Worm (Caenorhabditis elegans): Measurements from ENCODE around the gene nduv-2.

nduv-2 gene

ce11 chrV:13669170-13669569 lies 43.8 kb upstream of the nduv-2 start (continued):
- TF ChIP-seq hmg-1.2 (GFP tag; IDR thresholded peaks at IDR 0.05) = 0 out of 2 replicates have a peak, but pooled peaks have one; percentile 24
- peak; percentile 87 for TF ChIP-seq hrde-1 (tag; optimal IDR thresholded peaks at IDR 0.05; ENCODE audit: borderline replicate concordance)
- peak; percentile 78 for TF ChIP-seq hsf-1 (GFP tag; IDR thresholded peaks at IDR 0.05)
- 0 out of 2 replicates have a peak, but pooled peaks have one; percentile 42 for TF ChIP-seq Y79H2A.3 (GFP tag; conservative IDR thresholded peaks at IDR 0.05)
- TF ChIP-seq F49E8.2 (tag; optimal IDR thresholded peaks at IDR 0.05; ENCODE audit: insufficient read depth) = peak; percentile 95
- peak; percentile 77 for TF ChIP-seq ekl-4 (GFP tag; IDR thresholded peaks at IDR 0.05)
- no peak for TF ChIP-seq cebp-1 (GFP tag; IDR thresholded peaks at IDR 0.05)
- peak; percentile 44 for TF ChIP-seq cebp-1 (tag; optimal IDR thresholded peaks at IDR 0.05)
- TF ChIP-seq lsl-1 (GFP tag; optimal IDR thresholded peaks at IDR 0.05) = peak; percentile 19
- TF ChIP-seq tlf-1 (GFP tag; optimal IDR thresholded peaks at IDR 0.05) = peak; percentile 15
- no peak for TF ChIP-seq nhr-179 (tag; optimal IDR thresholded peaks at IDR 0.05)
- TF ChIP-seq die-1 (tag; optimal IDR thresholded peaks at IDR 0.05) = peak; percentile 21
- no peak for TF ChIP-seq K12H6.12 (tag; optimal IDR thresholded peaks at IDR 0.05)
- TF ChIP-seq lsy-27 (tag; optimal IDR thresholded peaks at IDR 0.05; ENCODE audit: borderline replicate concordance, insufficient read depth) = no peak
- no peak for TF ChIP-seq F57A8.1 (GFP tag; optimal IDR thresholded peaks at IDR 0.05)
- TF ChIP-seq him-1 (tag; optimal IDR thresholded peaks at IDR 0.05) = peak; percentile 71
- TF ChIP-seq lag-1 (GFP tag; IDR thresholded peaks at IDR 0.05) = no peak
- TF ChIP-seq madf-10 (tag; optimal IDR thresholded peaks at IDR 0.05) = no peak
- TF ChIP-seq chd-7 (tag; optimal IDR thresholded peaks at IDR 0.05) = peak; percentile 28
- peak; percentile 4 for TF ChIP-seq mes-4 (tag; optimal IDR thresholded peaks at IDR 0.05)
- 0 out of 2 replicates have a peak, but pooled peaks have one; percentile 22 for TF ChIP-seq nfyb-1 (GFP tag; IDR thresholded peaks at IDR 0.05)
- no peak for TF ChIP-seq hmg-20 (GFP tag; IDR thresholded peaks at IDR 0.05)
- TF ChIP-seq snpc-1.3 (tag; optimal IDR thresholded peaks at IDR 0.05; ENCODE audit: insufficient read depth) = peak; percentile 10
- peak; percentile 50 for TF ChIP-seq lin-54 (GFP tag; optimal IDR thresholded peaks at IDR 0.05)
- peak; percentile 7 for TF ChIP-seq unc-130 (GFP tag; optimal IDR thresholded peaks at IDR 0.05)
- TF ChIP-seq Y53G8AR.9 (GFP tag; conservative IDR thresholded peaks at IDR 0.05) = peak; percentile 75; the same call in 1 of the 2 replicates
- TF ChIP-seq sea-2 (GFP tag; IDR thresholded peaks at IDR 0.05) = no peak
- TF ChIP-seq ceh-58 (GFP tag; IDR thresholded peaks at IDR 0.05) = 0 out of 2 replicates have a peak, but pooled peaks have one; percentile 12
- no peak for TF ChIP-seq let-526 (GFP tag; IDR thresholded peaks at IDR 0.05)
- no peak for TF ChIP-seq unc-62 (GFP tag; optimal IDR thresholded peaks at IDR 0.05)
- peak; percentile 72 for TF ChIP-seq madf-6 (GFP tag; IDR thresholded peaks at IDR 0.05)
- peak; percentile 59; the same call in 1 of the 2 replicates for TF ChIP-seq ceh-100 (GFP tag; IDR thresholded peaks at IDR 0.05)
- no peak for TF ChIP-seq nfya-1 (tag; optimal IDR thresholded peaks at IDR 0.05; ENCODE audit: borderline replicate concordance, insufficient read depth)

- TF ChIP-seq hlh-12 (tag; optimal IDR thresholded peaks at IDR 0.05) = no peak
- peak; percentile 12; the same call in 1 of the 2 replicates for TF ChIP-seq nfyb-1 (GFP tag; IDR thresholded peaks at IDR 0.05)
- TF ChIP-seq mcd-1 (GFP tag; IDR thresholded peaks at IDR 0.05) = no peak
- TF ChIP-seq nhr-179 (tag; optimal IDR thresholded peaks at IDR 0.05) = no peak
- 0 out of 2 replicates have a peak, but pooled peaks have one; percentile 50 for TF ChIP-seq madf-3 (GFP tag; IDR thresholded peaks at IDR 0.05)
- TF ChIP-seq zfh-2 (GFP tag; conservative IDR thresholded peaks at IDR 0.05) = peak; percentile 90
- peak; percentile 82; the same call in 1 of the 2 replicates for TF ChIP-seq egrh-3 (GFP tag; IDR thresholded peaks at IDR 0.05)
- TF ChIP-seq mxl-1 (tag; optimal IDR thresholded peaks at IDR 0.05) = no peak
- TF ChIP-seq let-526 (GFP tag; IDR thresholded peaks at IDR 0.05) = no peak
- TF ChIP-seq rpc-1 (optimal IDR thresholded peaks at IDR 0.05) = no peak
- no peak for TF ChIP-seq rpc-1 (tag; optimal IDR thresholded peaks at IDR 0.05)
- no peak for TF ChIP-seq dpl-1 (GFP tag; optimal IDR thresholded peaks at IDR 0.05)
- TF ChIP-seq somi-1 (GFP tag; optimal IDR thresholded peaks at IDR 0.05) = no peak
- TF ChIP-seq gei-17 (GFP tag; optimal IDR thresholded peaks at IDR 0.05) = no peak
Measured at ce11 chrV:13668337-13668736, 43.0 kb upstream of the nduv-2 start.

Data from whole organism, young adult.